Fruit fly (Drosophila melanogaster): ENCODE data around the gene CstF50.

dm6 chr3R:31720112-31720511 lies 16.7 kb downstream of the CstF50 start:
- no peak for TF ChIP-seq psq (optimal IDR thresholded peaks at IDR 0.05)
- no peak for TF ChIP-seq Myc (optimal IDR thresholded peaks at IDR 0.05)

Measured in Kc167 (cell line).